Fruit fly (Drosophila melanogaster) whole organism, larva: ENCODE measurements around the gene CG13898.

Experiments
- noc ChIP-seq: fragments of 200-800 bp; sonication (Bioruptor generic); optimal IDR thresholded peaks from 3 replicates; lab custom pipeline; 2019; ENCODE audit warnings: missing biosample characterization, mild to moderate bottlenecking, missing genetic modification characterization, moderate library complexity

Gene CG13898

DNA sequence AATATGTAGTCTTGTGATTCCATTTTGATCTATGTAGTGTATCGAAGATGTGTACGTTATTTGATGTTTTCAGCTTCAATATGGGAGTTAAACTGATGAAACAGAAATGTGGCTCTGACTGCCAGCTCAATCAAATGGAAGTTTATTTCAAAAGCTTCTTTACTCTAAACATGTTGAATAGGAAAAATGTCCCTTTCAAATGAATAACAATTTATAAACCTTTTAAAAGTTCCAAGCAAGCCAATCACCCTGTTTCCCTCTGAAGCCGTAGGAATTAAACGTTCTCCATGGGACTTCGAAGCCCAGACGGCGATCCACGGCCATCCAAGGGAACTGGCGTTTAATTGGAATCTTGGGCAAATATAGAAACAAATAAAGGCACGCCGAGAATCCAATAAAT, at the start of gene CG13898:
TSS of gene CG13898 (minus strand) at position 101 of the 400 bp plus-strand sequence.
- TF ChIP-seq noc, result no peak

DNA sequence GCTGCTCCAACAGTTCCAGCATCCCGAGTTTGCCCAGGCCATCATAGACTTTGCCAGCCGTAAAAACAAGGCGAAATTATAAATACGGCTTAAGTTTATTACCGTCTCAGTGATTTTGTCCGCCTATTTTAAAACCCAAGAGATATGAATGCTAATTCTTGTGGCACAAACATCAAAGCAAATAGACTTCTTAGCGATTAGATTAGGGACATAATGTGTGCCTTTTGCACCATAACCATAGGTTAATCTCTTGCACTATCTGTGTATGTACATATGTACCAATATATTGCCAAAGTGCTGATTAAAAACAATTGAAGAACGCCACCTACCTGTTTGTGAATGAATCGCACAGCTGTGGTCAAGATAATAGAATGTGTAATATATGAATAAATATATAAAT, 48.4 kb upstream of the CG13898 start:
- peak; percentile 66 for TF ChIP-seq noc

DNA sequence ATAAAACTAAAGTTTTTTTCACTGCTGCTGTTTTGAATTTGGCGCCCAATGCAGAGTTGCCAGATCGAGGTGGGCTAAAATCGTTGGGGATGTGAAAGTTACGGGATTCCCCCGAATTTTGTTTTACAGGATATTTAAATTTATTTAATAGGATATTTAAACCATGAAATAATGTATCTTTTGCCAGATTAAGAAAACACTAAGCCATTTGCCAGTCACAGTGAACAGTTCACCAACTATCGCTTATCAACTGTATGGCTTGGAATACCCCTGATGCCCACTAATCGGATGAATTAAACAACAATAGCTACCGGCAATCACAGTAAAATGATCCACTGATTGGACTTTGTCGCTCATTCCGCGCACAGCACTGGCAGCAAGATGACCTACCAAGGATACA, 47.2 kb upstream of the CG13898 start, which contains the start of gene Dci:
TSS of gene Dci (plus strand) at position 286 of the 400 bp plus-strand sequence.
- peak; percentile 41 for TF ChIP-seq noc

DNA sequence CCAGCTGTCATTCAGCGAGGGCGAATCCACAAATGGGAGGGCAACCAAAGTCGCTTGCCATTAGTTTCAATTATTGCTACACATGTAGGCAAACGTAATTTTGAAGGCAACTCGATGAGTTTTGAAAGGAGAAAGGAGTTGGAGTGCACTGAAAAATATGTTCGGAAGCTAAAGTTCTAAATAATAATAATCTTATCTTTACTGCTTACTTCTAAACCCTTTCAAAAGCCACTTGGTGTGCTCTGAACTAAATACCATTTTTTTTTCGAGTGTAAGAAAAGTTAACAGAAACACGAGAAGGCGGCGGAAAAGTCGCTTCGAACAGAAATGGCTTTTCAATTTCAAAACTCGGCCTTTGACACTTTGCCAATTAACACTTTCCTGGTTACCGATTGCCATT, 39.8 kb upstream of the CG13898 start, which contains the start of gene Cep290:
TSS of gene Cep290 (plus strand) at position 301 of the 400 bp plus-strand sequence.
- no peak for TF ChIP-seq noc

DNA sequence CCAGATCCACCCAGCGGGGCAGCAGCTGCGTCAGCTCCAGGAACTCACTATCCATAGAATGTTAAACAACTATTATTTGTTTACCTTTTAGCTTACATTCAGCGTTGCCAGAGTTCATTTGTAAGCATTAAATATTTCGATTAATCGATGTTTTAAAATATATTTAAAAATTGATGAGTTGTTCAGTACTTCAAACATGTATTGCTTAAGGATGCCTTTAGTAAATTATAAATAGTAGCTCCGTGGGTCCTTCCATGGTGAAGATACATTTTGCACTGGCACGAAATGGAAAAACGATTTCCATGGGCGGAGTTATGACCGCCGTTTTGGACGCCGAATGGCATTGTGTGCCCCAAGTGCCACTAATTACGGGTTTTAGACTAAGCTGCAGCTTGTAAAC, 37.4 kb upstream of the CG13898 start, which contains the start of the genes JMJD5 and Gr61a:
TSS of gene JMJD5 (minus strand) at position 101 of the 400 bp plus-strand sequence.
TSS of gene Gr61a (plus strand) at position 192 of the 400 bp plus-strand sequence.
- no peak for TF ChIP-seq noc

DNA sequence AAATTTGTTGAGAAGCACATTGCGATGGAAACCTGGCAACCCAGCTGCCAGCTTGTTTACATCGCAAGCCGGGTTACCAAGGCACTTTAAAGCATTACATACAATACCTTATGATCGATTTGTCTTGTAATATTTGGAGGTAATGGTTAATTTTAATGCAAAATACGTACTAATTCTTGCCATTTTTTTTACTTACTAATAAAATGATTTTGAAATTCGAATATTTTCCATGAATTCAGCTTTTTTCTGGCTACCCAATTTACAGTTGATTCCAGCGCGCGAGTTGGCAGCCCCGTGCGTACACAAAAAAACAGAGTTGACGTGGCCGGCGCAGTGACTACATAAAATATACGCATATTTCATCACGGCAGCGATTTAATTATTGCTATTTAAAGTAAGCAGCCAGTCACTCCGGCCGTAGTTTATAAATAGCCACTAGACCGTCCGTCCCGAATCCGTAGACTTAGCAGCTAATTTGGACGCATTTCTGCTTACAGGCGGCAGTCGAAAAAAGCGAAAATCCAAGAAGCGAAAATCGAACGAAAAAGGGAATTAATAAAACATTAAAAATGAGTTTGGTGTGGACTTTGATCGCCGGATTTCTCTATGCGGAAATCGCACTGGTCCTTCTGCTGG, 33.8 kb upstream of the CG13898 start, which contains the start of the genes CG13901 and CG13887:
TSS of gene CG13901 (minus strand) at position 270 of the 636 bp plus-strand sequence.
TSS of gene CG13887 (plus strand) at position 310 of the 636 bp plus-strand sequence.
- TF ChIP-seq noc, result peak; percentile 94

DNA sequence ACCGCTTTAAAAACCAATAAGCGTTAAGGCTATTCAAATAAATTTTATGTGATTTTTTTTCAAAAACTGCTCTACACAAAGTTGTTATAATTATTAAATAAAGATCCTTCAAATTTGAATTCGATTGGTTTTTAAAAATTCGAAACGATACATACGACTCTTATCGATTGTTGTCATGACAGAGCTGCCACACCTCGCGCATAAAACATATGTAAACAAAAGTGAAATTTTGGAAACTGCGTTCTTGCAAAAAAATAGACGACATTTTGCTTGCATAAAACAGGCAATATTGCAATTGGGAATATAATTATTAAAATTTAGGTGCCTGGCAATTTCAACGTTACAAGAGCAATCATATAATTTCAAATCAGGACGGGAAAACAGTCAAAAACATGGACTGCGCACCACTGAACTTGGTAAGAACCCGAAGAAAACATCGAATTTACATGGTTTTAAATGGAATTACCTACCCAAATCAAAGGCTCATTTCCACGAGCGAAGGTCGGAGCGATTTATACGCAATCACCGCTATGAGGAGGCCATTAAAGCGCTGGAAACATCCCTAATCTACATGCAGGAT, 31.7 kb upstream of the CG13898 start, which contains the start of gene CG42554:
TSS of gene CG42554 (plus strand) at position 229 of the 580 bp plus-strand sequence.
- TF ChIP-seq noc, result no peak

DNA sequence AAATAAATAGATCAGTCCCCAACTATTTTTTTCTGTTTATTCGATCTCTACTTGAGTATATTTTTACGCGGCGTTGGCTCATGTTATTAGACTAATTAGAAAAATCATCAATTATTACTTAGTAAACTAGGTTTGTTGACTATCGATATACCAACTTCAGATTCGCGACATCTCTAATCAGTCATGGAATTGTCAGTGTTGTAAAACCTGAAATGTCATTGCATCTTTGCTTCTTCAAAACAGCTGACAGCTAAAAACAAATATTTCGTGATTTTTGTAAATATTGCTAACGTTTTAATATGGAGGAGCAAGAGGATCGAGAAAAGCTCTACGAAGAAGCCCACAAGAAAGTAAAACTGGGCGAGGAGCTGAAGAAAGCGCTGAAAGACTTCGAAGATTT, 30.0 kb upstream of the CG13898 start, which contains the start of gene CG42553:
TSS of gene CG42553 (plus strand) at position 216 of the 400 bp plus-strand sequence.
- no peak for TF ChIP-seq noc

DNA sequence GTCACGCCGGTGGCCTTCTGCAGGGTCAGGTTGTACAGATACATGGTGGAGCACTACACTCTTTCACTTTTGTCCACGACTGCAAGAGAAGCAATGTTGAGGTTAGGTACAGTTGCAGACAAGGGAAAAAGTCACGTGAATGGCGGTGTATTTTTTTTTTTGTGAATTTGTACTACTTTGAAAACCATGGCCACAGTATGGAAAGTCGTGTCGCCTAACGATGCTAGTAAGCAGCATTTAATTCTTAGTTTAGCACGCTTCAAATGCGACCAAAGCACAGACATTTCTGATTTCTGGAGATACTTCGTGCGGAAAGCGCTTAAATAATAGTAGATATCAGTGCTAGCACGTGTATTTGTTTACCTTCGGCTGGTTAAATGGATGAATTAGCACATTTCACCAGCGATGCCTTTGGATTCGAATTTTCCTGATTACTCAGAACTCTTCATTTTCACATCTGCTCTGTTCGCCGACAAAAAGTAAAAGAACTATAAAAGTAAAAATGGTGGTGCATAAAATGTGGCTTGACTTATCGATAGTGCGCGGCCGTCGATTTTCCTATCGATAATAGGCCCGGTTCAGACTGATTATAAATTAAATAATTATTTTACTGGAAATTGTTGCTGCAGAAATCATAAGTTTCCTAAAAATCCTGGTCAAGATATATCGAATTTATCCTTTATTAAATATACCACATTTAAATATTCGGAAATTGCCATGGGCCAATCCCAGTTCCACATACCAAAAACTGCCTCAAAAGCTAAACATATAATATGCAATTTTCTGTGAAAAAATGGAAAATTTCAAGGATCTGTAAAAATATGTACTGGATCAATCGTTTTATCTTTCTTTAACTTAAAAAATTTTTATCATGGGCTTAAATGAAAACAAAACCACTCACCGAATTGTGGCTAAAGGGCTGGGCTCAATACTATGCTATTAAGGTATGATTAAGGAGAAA, 29.3 kb upstream of the CG13898 start, which contains the start of gene Sf3b3:
TSS of gene Sf3b3 (minus strand) at position 489 of the 961 bp plus-strand sequence.
- TF ChIP-seq noc, result peak; percentile 24

DNA sequence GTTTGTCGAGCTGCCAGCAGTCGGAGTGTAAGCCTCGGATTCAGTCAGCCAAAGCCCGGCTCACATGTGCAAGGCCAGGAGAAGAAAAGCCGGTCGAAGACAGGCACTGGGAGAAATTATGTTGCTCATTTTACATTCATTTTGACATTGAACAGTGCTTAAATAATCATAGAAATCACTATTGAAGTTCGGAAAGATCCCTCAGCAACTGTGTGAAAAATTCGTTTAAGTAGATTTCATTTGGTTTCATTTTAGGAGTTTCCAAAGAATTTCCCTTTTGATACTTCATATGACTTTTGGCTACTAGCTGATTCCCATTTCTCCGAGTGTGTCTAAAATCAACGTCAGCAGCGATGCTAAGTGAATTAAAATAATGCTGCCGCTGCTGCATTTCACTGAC, 20.6 kb upstream of the CG13898 start:
- no peak for TF ChIP-seq noc

DNA sequence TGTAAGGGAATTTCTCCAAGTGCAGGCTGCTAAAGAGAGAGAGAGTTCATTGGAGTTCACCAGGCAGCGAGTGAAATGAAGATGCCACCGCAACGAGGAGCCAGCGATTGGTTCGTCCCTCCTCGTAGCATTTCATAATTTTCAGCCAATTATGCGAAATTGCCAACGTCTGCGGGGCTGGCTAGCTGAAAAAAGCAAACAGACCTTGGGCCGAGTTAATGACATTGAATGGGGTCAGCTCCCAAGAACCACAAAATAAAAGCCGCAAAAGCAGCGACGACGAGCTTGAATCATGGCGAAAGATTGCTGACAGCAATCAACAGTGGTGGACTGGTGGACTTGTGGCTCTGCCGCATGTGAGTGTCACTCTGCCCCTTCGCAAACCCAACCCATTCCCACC, 19.7 kb upstream of the CG13898 start:
- no peak for TF ChIP-seq noc

DNA sequence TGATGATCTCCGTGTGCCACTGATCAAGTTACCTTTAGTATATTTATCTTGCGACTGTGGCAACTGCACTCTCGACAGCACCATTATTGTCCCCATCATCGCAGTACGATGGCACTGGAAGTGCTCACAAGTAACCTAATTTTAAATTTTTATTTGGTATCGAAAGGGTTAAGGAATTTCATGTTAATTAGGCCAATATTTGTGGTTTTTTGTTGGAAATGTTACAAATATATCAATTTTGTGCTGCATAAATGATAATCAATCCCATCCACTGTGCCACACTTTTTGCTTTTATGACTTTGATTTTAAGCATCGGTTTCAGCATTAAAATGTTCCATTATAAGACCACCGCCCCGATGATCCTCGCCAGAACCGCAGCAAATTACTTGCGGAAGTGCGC, 18.8 kb upstream of the CG13898 start:
- no peak for TF ChIP-seq noc

DNA sequence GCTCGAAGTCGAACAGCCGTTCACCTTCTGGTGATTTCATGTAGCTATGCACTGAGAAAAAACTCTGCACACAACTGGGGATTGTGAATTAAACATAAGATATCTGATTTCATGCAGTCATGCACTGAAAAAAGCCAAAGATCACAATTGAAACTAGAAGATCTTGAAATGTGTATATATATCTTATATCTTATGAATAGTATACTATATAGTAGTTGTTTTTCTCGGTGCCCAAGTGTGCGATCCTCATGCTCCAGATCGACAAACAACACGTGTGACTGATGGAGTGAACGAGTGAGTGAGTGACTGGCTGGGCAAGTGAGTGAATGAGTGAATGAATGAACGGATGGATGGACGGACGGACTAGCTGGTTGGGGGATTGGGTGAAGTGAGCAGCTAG, 18.1 kb upstream of the CG13898 start:
- no peak for TF ChIP-seq noc

DNA sequence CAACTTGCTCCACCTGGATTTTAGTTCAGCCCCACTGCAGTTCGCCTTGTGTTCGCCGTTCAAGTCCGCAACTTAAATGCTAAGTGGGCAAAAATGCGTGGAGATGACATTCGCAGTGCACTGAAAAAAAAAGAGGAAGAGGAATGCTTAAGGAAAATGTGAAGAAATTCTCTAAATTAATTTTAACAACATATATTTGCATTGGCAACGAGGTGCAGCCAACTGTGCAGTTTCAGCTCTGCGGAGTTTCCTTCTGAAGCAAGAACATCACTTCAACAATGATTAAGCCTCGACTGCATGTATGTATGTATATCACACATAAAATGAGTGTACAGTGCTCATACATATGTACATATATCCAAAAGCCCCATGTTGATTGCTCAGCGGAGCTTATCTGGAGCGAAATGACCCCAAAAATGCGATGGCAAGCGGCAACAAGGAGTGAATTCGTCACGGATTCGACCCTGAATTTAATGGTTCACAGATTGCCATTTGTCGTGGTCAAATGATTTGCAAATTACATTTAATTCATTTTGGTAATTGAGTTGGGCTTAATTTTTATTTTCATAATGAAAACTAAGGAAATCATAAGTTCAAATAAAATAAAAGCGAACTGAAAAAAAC, 17.2 kb upstream of the CG13898 start:
- no peak for TF ChIP-seq noc

DNA sequence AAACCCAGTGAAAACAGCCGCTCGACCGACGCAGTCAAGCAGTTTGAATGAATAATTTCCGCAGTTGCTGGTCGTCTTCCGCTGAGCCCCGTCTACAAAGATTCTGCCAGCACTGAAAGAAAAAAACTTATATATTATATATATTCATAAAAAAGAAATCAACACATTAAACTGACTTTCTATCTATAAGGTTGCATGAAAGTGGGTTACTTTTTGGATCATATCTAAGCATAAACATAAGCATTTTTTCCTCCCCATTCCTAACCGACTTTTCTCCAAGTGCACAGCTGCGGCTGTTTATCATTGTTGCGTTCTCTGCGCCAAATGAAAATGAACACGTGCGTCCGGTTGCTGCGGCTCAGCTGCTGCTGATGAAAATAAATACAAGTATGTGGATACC, 16.5 kb upstream of the CG13898 start:
- TF ChIP-seq noc, result no peak

DNA sequence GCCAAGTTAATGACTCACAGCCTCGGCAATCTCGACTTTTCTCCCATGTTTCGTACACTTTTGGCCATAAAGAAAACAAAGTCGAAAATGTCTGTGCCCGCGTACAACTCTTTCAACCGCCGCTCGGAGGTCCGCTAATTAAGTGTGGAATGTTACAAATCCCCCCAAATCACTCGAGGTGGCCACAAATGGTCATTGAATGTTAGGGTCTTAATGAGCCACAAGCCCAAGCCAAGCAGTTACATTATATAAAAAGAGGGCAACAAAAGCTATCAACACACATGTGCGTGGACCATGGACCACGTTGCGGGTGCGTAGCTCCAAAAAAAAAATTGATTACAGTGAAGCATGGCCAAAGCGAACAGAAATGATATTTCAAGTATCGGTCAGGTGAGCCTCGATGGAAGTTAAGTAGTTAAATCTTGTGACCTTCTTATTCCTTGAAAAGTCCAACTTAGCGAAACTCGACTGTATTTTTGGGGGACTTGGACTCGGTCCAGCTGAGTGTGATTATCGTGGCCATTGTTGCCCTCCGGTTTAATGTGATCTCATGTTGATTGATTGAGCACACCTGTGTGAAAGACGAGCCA, 15.5 kb upstream of the CG13898 start:
- peak; percentile 27 for TF ChIP-seq noc
